Worm (Caenorhabditis elegans): ENCODE measurements around the gene ZK262.2.

- TF ChIP-seq pqm-1 (tag; optimal IDR thresholded peaks at IDR 0.05) (no peak), lin-39 (tag; optimal IDR thresholded peaks at IDR 0.05) (no peak), nhr-12 (tag; optimal IDR thresholded peaks at IDR 0.05) (no peak), ZK546.5 (tag; optimal IDR thresholded peaks at IDR 0.05) (no peak), hmg-11 (tag; optimal IDR thresholded peaks at IDR 0.05) (no peak), snpc-4 (tag; optimal IDR thresholded peaks at IDR 0.05) (no peak), skn-1 (tag; optimal IDR thresholded peaks at IDR 0.05) (no peak), ztf-11 (tag; optimal IDR thresholded peaks at IDR 0.05) (no peak), tbx-2 (tag; optimal IDR thresholded peaks at IDR 0.05) (no peak), sea-2 (GFP tag; optimal IDR thresholded peaks at IDR 0.05) (no peak), nhr-25 (tag; optimal IDR thresholded peaks at IDR 0.05) (no peak), nhr-237 (tag; optimal IDR thresholded peaks at IDR 0.05) (no peak), nhr-77 (tag; optimal IDR thresholded peaks at IDR 0.05) (no peak), mdl-1 (tag; optimal IDR thresholded peaks at IDR 0.05) (no peak)
These were observed at the start of gene ZK262.2 for ce11 chrV:18412887-18413286.
